Fruit fly (Drosophila melanogaster) Kc167 (cell line): Measurements from ENCODE around the gene CG14891.

Source experiments
- Myc ChIP-seq: fragments of >200 bp; optimal IDR thresholded peaks from 2 replicates; lab custom pipeline; 2017; ENCODE audit warnings: missing external identifiers
- h ChIP-seq: fragments of >200 bp; optimal IDR thresholded peaks from 3 replicates; lab custom pipeline; 2018; ENCODE audit warnings: missing external identifiers
- insv ChIP-seq: fragments of >200 bp; optimal IDR thresholded peaks from 3 replicates; lab custom pipeline; 2018; ENCODE audit warnings: missing external identifiers
- psq ChIP-seq: fragments of >200 bp; optimal IDR thresholded peaks from 2 replicates; lab custom pipeline; 2017; ENCODE audit warnings: missing external identifiers

- no peak for TF ChIP-seq Myc (lab: Kevin White, UChicago)
- no peak for TF ChIP-seq h (lab: Kevin White, UChicago)
- no peak for TF ChIP-seq psq (lab: Kevin White, UChicago)
- no peak for TF ChIP-seq insv (lab: Kevin White, UChicago)
These were observed 39.9 kb downstream of the CG14891 start for dm6 chr3R:16611240-16611639.
